Fruit fly (Drosophila melanogaster) whole organism, adult: ENCODE results near the gene CycH.

ENCODE experiments used
- CG11617 ChIP-seq: fragments of 200-800 bp; sonication (Bioruptor generic); optimal IDR thresholded peaks from 2 replicates; lab custom pipeline; 2017; ENCODE audit warnings: mild to moderate bottlenecking, missing biosample characterization, missing genetic modification reagents, missing genetic modification characterization
- CG12768 ChIP-seq: fragments of 200-800 bp; sonication (Bioruptor generic); optimal IDR thresholded peaks from 2 replicates; lab custom pipeline; 2017; ENCODE audit warnings: missing biosample characterization, missing genetic modification characterization, mild to moderate bottlenecking, moderate library complexity, missing genetic modification reagents
- CG1620 ChIP-seq: fragments of 200-800 bp; sonication (Bioruptor generic); optimal IDR thresholded peaks from 2 replicates; lab custom pipeline; 2016; ENCODE audit warnings: missing biosample characterization, missing genetic modification characterization
- CG33017 ChIP-seq: fragments of 200-800 bp; sonication (Bioruptor generic); optimal IDR thresholded peaks from 2 replicates; lab custom pipeline; 2018; ENCODE audit warnings: missing biosample characterization, mild to moderate bottlenecking, missing genetic modification characterization, moderate library complexity
- CG5204 ChIP-seq: fragments of 200-800 bp; sonication (Bioruptor generic); optimal IDR thresholded peaks from 2 replicates; lab custom pipeline; 2016; ENCODE audit warnings: missing biosample characterization, missing genetic modification characterization
- CG7045 ChIP-seq: fragments of 200-800 bp; sonication (Bioruptor generic); optimal IDR thresholded peaks from 2 replicates; lab custom pipeline; 2017; ENCODE audit warnings: missing biosample characterization, mild to moderate bottlenecking, missing genetic modification characterization
- CG7101 ChIP-seq: fragments of 200-800 bp; sonication (Bioruptor generic); optimal IDR thresholded peaks from 2 replicates; lab custom pipeline; 2018; ENCODE audit warnings: missing biosample characterization, mild to moderate bottlenecking, missing genetic modification characterization, moderate library complexity
- Clk ChIP-seq: fragments of 200-800 bp; sonication (Bioruptor generic); optimal IDR thresholded peaks from 2 replicates; lab custom pipeline; 2017; ENCODE audit warnings: missing biosample characterization, missing genetic modification characterization
- Crg-1 ChIP-seq: fragments of 200-800 bp; sonication (Bioruptor generic); optimal IDR thresholded peaks from 2 replicates; lab custom pipeline; 2016; ENCODE audit warnings: missing biosample characterization, missing genetic modification characterization
- Hr96 ChIP-seq: fragments of 200-800 bp; sonication (Bioruptor generic); optimal IDR thresholded peaks from 2 replicates; lab custom pipeline; 2016; ENCODE audit warnings: missing biosample characterization, missing genetic modification characterization
- bab1 ChIP-seq: fragments of 200-800 bp; sonication (Bioruptor generic); optimal IDR thresholded peaks from 3 replicates; lab custom pipeline; 2019; ENCODE audit warnings: missing biosample characterization, mild to moderate bottlenecking, missing genetic modification characterization, moderate library complexity
- cic ChIP-seq: fragments of 200-800 bp; sonication (Bioruptor generic); optimal IDR thresholded peaks from 2 replicates; lab custom pipeline; 2017; ENCODE audit warnings: missing biosample characterization, mild to moderate bottlenecking, missing genetic modification characterization, moderate library complexity
- cnc ChIP-seq, 2 experiments: fragments of >200 bp; optimal IDR thresholded peaks; 2 replicates each; lab custom pipeline; 2017
- ovo ChIP-seq: fragments of 200-800 bp; sonication (Bioruptor generic); optimal IDR thresholded peaks from 2 replicates; lab custom pipeline; 2016; ENCODE audit warnings: missing biosample characterization, missing genetic modification characterization
- pad ChIP-seq: fragments of 200-800 bp; sonication (Bioruptor generic); optimal IDR thresholded peaks from 3 replicates; lab custom pipeline; 2017; ENCODE audit warnings: missing biosample characterization, missing genetic modification characterization, mild to moderate bottlenecking, moderate library complexity, missing genetic modification reagents
- tj ChIP-seq: fragments of 200-800 bp; sonication (Bioruptor generic); optimal IDR thresholded peaks from 3 replicates; lab custom pipeline; 2017; ENCODE audit warnings: missing biosample characterization, mild to moderate bottlenecking, missing genetic modification characterization, moderate library complexity
- toe ChIP-seq: fragments of 200-800 bp; sonication (Bioruptor generic); optimal IDR thresholded peaks from 2 replicates; lab custom pipeline; 2016; ENCODE audit warnings: missing biosample characterization, missing genetic modification characterization

The CycH gene

DNA sequence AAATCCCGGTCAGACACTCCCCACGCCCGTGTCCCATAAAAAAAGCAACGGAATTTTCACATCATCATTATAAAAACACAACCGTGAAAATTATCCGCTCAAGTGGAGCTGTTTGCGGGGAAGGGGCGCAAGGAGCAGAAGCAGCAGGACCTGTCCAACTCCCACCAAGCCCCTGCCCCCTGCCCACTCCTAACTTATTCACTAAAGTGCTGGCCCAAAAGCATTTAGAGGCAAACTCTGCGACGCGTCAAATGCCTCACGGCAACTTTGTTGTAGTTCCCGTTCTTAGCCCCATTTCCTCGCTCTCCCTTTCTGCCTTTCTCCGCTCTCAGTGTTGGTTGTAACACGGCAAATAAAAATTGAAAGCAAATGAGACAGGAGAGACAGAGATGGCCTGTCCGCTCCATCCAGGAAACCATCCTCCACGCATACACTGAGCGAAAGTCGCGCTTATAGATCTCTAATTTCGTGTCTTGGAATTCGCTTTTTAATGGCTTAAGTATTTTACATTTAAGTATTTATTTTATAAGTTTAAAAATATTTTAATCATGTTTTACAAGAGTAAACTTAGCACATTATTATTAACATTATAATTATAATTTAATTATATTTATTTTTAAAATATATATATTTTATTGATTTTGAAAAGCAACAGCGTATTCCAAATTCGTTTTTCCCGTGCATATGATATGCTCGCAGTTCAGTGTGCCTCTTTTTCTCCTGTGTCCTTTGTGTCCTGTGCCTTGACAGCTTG is 37.7 kb downstream of the CycH start:
- TF ChIP-seq CG7045: no peak
- TF ChIP-seq Clk (GFP tag; lab: Kevin White, UChicago): no peak
- TF ChIP-seq CG12768 (GFP tag; lab: Kevin White, UChicago): no peak
- no peak for TF ChIP-seq ovo (GFP tag; lab: Kevin White, UChicago)
- no peak for TF ChIP-seq CG33017 (tag; lab: Kevin White, UChicago)
- no peak for TF ChIP-seq pad (GFP tag; lab: Kevin White, UChicago)
- TF ChIP-seq toe (GFP tag; lab: Kevin White, UChicago): no peak
- TF ChIP-seq cnc (optimal IDR thresholded peaks at IDR 0.05; lab: Kevin White, UChicago): no peak
- no peak for TF ChIP-seq Crg-1 (GFP tag; lab: Kevin White, UChicago)

- TF ChIP-seq tj (no peak), CG5204 (GFP tag; lab: Kevin White, UChicago) (no peak), pad (GFP tag; lab: Kevin White, UChicago) (no peak), CG7101 (tag; lab: Kevin White, UChicago) (no peak), CG11617 (GFP tag; lab: Kevin White, UChicago) (no peak), ovo (GFP tag; lab: Kevin White, UChicago) (no peak), Hr96 (GFP tag; lab: Kevin White, UChicago) (no peak), bab1 (no peak), Clk (GFP tag; lab: Kevin White, UChicago) (no peak), CG7045 (no peak), CG1620 (GFP tag; lab: Kevin White, UChicago) (no peak), Crg-1 (GFP tag; lab: Kevin White, UChicago) (no peak), cic (no peak)
These were observed 50.0 kb downstream of the CycH start for dm6 chr3L:21871804-21872203.
